Fruit fly (Drosophila melanogaster): ENCODE data around the gene RhoGAP71E.

Gene RhoGAP71E

DNA sequence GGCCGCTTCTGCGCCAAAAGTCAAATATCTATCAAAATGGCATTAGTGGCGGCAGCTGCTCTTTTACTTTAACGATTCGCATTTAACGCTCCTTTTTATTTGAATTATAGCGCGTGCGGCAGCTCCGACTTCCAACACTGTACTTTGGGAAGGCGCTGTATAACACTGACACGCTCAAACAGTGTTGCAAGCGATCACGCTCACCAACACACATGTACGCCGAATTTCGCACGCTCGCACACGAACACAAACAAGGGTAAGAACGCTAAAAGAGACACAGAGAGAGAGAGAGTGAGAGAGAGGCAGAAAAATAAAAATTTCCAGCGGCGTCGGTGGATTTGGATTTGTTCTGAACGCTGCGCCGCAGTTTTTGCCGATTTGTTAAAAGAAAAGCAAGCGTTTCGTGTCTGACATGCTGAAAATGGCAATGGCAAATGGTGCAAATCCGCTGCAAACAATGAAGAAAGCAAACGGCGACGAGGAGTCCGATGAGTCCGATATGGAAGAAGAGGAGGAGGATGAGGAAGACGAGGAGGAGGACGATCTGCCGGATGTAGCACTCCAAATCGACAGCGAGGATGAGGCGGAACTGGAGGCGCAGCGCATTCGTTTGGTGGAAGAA, 31.1 kb downstream of the RhoGAP71E start, which contains the start of gene Phs (continued):
- peak; percentile 93 for TF ChIP-seq Dbx (GFP tag; IDR thresholded peaks at IDR 0.05)
- TF ChIP-seq CG7357 (GFP tag; IDR thresholded peaks at IDR 0.05), result 0 out of 3 replicates have a peak, but pooled peaks have one; percentile 33
- peak; percentile 19 for TF ChIP-seq CG10462 (GFP tag; optimal IDR thresholded peaks at IDR 0.05)
- TF ChIP-seq CTCF (GFP tag; optimal IDR thresholded peaks at IDR 0.05), result peak; percentile 11
- TF ChIP-seq tna (GFP tag; IDR thresholded peaks at IDR 0.05; ENCODE audit: partially characterized antibody), result no peak
- TF ChIP-seq Oaz (GFP tag; IDR thresholded peaks at IDR 0.05), result no peak
- TF ChIP-seq CG13287 (GFP tag; IDR thresholded peaks at IDR 0.05; ENCODE audit: partially characterized antibody), result peak; percentile 69
- peak; percentile 75 for TF ChIP-seq CG15514 (GFP tag; optimal IDR thresholded peaks at IDR 0.05)
- peak; percentile 99 for TF ChIP-seq Ets65A (GFP tag)
- peak; percentile 72 for TF ChIP-seq Atf6 (GFP tag; IDR thresholded peaks at IDR 0.05)
- no peak for TF ChIP-seq CG11560 (tag; IDR thresholded peaks at IDR 0.05)
- TF ChIP-seq HmgD (GFP tag; optimal IDR thresholded peaks at IDR 0.05), result peak; percentile 95
- TF ChIP-seq nmo (GFP tag; optimal IDR thresholded peaks at IDR 0.05), result peak; percentile 36
- TF ChIP-seq lola (GFP tag; optimal IDR thresholded peaks at IDR 0.05), result peak in 1 of 3 experiments; percentile 30
- peak; percentile 83 for TF ChIP-seq CG16779 (GFP tag; IDR thresholded peaks at IDR 0.05)
- peak; percentile 62 for TF ChIP-seq Jarid2 (GFP tag; optimal IDR thresholded peaks at IDR 0.05)
- peak; percentile 88 for TF ChIP-seq CG11085 (GFP tag; IDR thresholded peaks at IDR 0.05)
- TF ChIP-seq CG4730 (GFP tag; IDR thresholded peaks at IDR 0.05), result peak; percentile 54; the same call in 1 of the 2 replicates
- TF ChIP-seq CG15269 (tag; optimal IDR thresholded peaks at IDR 0.05), result peak; percentile 47
- no peak for TF ChIP-seq hb (GFP tag; IDR thresholded peaks at IDR 0.05; ENCODE audit: partially characterized antibody)
- TF ChIP-seq CG34422 (GFP tag; IDR thresholded peaks at IDR 0.05), result peak; percentile 74; the same call in 1 of the 3 replicates
- peak; percentile 76 for TF ChIP-seq CG8089 (GFP tag; optimal IDR thresholded peaks at IDR 0.05)
- TF ChIP-seq Sox102F (GFP tag; optimal IDR thresholded peaks at IDR 0.05), result peak; percentile 37
- TF ChIP-seq CG34224 (GFP tag; IDR thresholded peaks at IDR 0.05; ENCODE audit: partially characterized antibody), result 0 out of 3 replicates have a peak, but pooled peaks have one; percentile 20
- TF ChIP-seq Dip2 (GFP tag; IDR thresholded peaks at IDR 0.05), result no peak
- TF ChIP-seq ara (GFP tag; IDR thresholded peaks at IDR 0.05), result peak; percentile 74
- 0 out of 2 replicates have a peak, but pooled peaks have one; percentile 24 for TF ChIP-seq dimm (GFP tag; IDR thresholded peaks at IDR 0.05)
- peak; percentile 90 to 92 for TF ChIP-seq Trl (optimal IDR thresholded peaks at IDR 0.05)
- peak; percentile 92 for TF ChIP-seq Trl (GFP tag; optimal IDR thresholded peaks at IDR 0.05)
- peak; percentile 90 for TF ChIP-seq vfl (GFP tag; optimal IDR thresholded peaks at IDR 0.05)
- no peak for TF ChIP-seq Dfd (GFP tag; optimal IDR thresholded peaks at IDR 0.05)
- TF ChIP-seq CG30020 (tag; optimal IDR thresholded peaks at IDR 0.05), result peak; percentile 16
- TF ChIP-seq trh (GFP tag; optimal IDR thresholded peaks at IDR 0.05), result peak; percentile 52
- TF ChIP-seq CG2712 (tag; optimal IDR thresholded peaks at IDR 0.05), result peak; percentile 51
- TF ChIP-seq CG4424 (GFP tag; optimal IDR thresholded peaks at IDR 0.05), result peak; percentile 83
- peak; percentile 37; the same call in 1 of the 3 replicates for TF ChIP-seq knrl (GFP tag; IDR thresholded peaks at IDR 0.05; ENCODE audit: partially characterized antibody)
- peak; percentile 64; the same call in 1 of the 2 replicates for TF ChIP-seq cas (GFP tag; IDR thresholded peaks at IDR 0.05)
- TF ChIP-seq fru (optimal IDR thresholded peaks at IDR 0.05), result no peak
- peak; percentile 93 for TF ChIP-seq Antp (GFP tag; optimal IDR thresholded peaks at IDR 0.05)
- peak; percentile 28 for TF ChIP-seq D (optimal IDR thresholded peaks at IDR 0.05)
- peak; percentile 67 for TF ChIP-seq D (GFP tag; optimal IDR thresholded peaks at IDR 0.05)
- peak; percentile 73 for TF ChIP-seq ftz-f1 (GFP tag; optimal IDR thresholded peaks at IDR 0.05)
- peak; percentile 55 for TF ChIP-seq fd64A (GFP tag; optimal IDR thresholded peaks at IDR 0.05)
- TF ChIP-seq p53 (GFP tag; optimal IDR thresholded peaks at IDR 0.05), result peak; percentile 71
- TF ChIP-seq Pdp1 (GFP tag; optimal IDR thresholded peaks at IDR 0.05), result peak; percentile 69 to 87
- peak; percentile 51 for TF ChIP-seq CG3065 (GFP tag; optimal IDR thresholded peaks at IDR 0.05)
- TF ChIP-seq jumu (GFP tag; optimal IDR thresholded peaks at IDR 0.05), result peak; percentile 90
- TF ChIP-seq H2.0 (GFP tag; IDR thresholded peaks at IDR 0.05), result peak; percentile 79
- peak; percentile 68 for TF ChIP-seq ap (GFP tag; IDR thresholded peaks at IDR 0.05)
- TF ChIP-seq ranshi (GFP tag; IDR thresholded peaks at IDR 0.05), result peak; percentile 82
- TF ChIP-seq CG12104 (GFP tag; optimal IDR thresholded peaks at IDR 0.05), result peak; percentile 22

Measured in whole organism, embryonic.